Worm (Caenorhabditis elegans) whole organism, midembryonic: ENCODE data around the gene eri-3.

Experiments used
- flt-1 ChIP-seq: fragments of 200-800 bp; sonication (Bioruptor generic); IDR thresholded peaks from 2 replicates; pipeline ENCODE4 v1.3.6; 2022; ENCODE audit warnings: missing genetic modification characterization, missing compliant biosample characterization
- ztf-23 ChIP-seq: fragments of 200-800 bp; sonication (Bioruptor generic); IDR thresholded peaks from 2 replicates; pipeline ENCODE4 v1.3.6; 2022; ENCODE audit warnings: missing genetic modification reagents, missing genetic modification characterization, missing compliant biosample characterization

ce11 chrII:1138618-1139017, 15.3 kb downstream of the eri-3 start:
- TF ChIP-seq flt-1 (GFP tag; lab: Robert Waterston, UW) (no peak), ztf-23 (GFP tag; lab: Robert Waterston, UW) (no peak)
